Fruit fly (Drosophila melanogaster) S2 (cell line): ENCODE data around the gene CG12592.

Source experiments
- CG8478 ChIP-seq: fragments of >200 bp; optimal IDR thresholded peaks from 2 replicates; lab custom pipeline; 2018
- CTCF ChIP-seq, 2 experiments: fragments of >200 bp; optimal IDR thresholded peaks; 2 replicates each; lab custom pipeline; 2018

- TF ChIP-seq CG8478: no peak
- TF ChIP-seq CTCF (optimal IDR thresholded peaks at IDR 0.05; lab: Kevin White, UChicago): no peak
These were observed 50.9 kb downstream of the CG12592 start for dm6 chr3R:10389027-10389465.
